Fruit fly (Drosophila melanogaster) whole organism, adult: ENCODE measurements around the gene CG7156.

Experiments used
- CG11617 ChIP-seq: fragments of 200-800 bp; sonication (Bioruptor generic); optimal IDR thresholded peaks from 2 replicates; lab custom pipeline; 2017; ENCODE audit warnings: mild to moderate bottlenecking, missing biosample characterization, missing genetic modification reagents, missing genetic modification characterization
- CG12768 ChIP-seq: fragments of 200-800 bp; sonication (Bioruptor generic); optimal IDR thresholded peaks from 2 replicates; lab custom pipeline; 2017; ENCODE audit warnings: missing biosample characterization, missing genetic modification characterization, mild to moderate bottlenecking, moderate library complexity, missing genetic modification reagents
- CG14711 ChIP-seq: fragments of 200-800 bp; sonication (Bioruptor generic); optimal IDR thresholded peaks from 2 replicates; lab custom pipeline; 2018; ENCODE audit warnings: missing biosample characterization, mild to moderate bottlenecking, missing genetic modification characterization, moderate library complexity
- CG1620 ChIP-seq: fragments of 200-800 bp; sonication (Bioruptor generic); optimal IDR thresholded peaks from 2 replicates; lab custom pipeline; 2016; ENCODE audit warnings: missing biosample characterization, missing genetic modification characterization
- CG33017 ChIP-seq: fragments of 200-800 bp; sonication (Bioruptor generic); optimal IDR thresholded peaks from 2 replicates; lab custom pipeline; 2018; ENCODE audit warnings: missing biosample characterization, mild to moderate bottlenecking, missing genetic modification characterization, moderate library complexity
- CG5204 ChIP-seq: fragments of 200-800 bp; sonication (Bioruptor generic); optimal IDR thresholded peaks from 2 replicates; lab custom pipeline; 2016; ENCODE audit warnings: missing biosample characterization, missing genetic modification characterization
- CG7045 ChIP-seq: fragments of 200-800 bp; sonication (Bioruptor generic); optimal IDR thresholded peaks from 2 replicates; lab custom pipeline; 2017; ENCODE audit warnings: missing biosample characterization, mild to moderate bottlenecking, missing genetic modification characterization
- CG7101 ChIP-seq: fragments of 200-800 bp; sonication (Bioruptor generic); optimal IDR thresholded peaks from 2 replicates; lab custom pipeline; 2018; ENCODE audit warnings: missing biosample characterization, mild to moderate bottlenecking, missing genetic modification characterization, moderate library complexity
- Clk ChIP-seq: fragments of 200-800 bp; sonication (Bioruptor generic); optimal IDR thresholded peaks from 2 replicates; lab custom pipeline; 2017; ENCODE audit warnings: missing biosample characterization, missing genetic modification characterization
- Crg-1 ChIP-seq: fragments of 200-800 bp; sonication (Bioruptor generic); optimal IDR thresholded peaks from 2 replicates; lab custom pipeline; 2016; ENCODE audit warnings: missing biosample characterization, missing genetic modification characterization
- Hr96 ChIP-seq: fragments of 200-800 bp; sonication (Bioruptor generic); optimal IDR thresholded peaks from 2 replicates; lab custom pipeline; 2016; ENCODE audit warnings: missing biosample characterization, missing genetic modification characterization
- Mnt ChIP-seq: fragments of 200-800 bp; sonication (Bioruptor generic); optimal IDR thresholded peaks from 2 replicates; lab custom pipeline; 2016; ENCODE audit warnings: missing biosample characterization, mild to moderate bottlenecking, missing genetic modification characterization
- bab1 ChIP-seq: fragments of 200-800 bp; sonication (Bioruptor generic); optimal IDR thresholded peaks from 3 replicates; lab custom pipeline; 2019; ENCODE audit warnings: missing biosample characterization, mild to moderate bottlenecking, missing genetic modification characterization, moderate library complexity
- cic ChIP-seq: fragments of 200-800 bp; sonication (Bioruptor generic); optimal IDR thresholded peaks from 2 replicates; lab custom pipeline; 2017; ENCODE audit warnings: missing biosample characterization, mild to moderate bottlenecking, missing genetic modification characterization, moderate library complexity
- cnc ChIP-seq, 2 experiments: fragments of >200 bp; optimal IDR thresholded peaks; 2 replicates each; lab custom pipeline; 2017
- kay ChIP-seq: fragments of 200-800 bp; sonication (Bioruptor generic); peaks from one replicate; lab custom pipeline; 2016; ENCODE audit warnings: missing biosample characterization, missing genetic modification characterization, borderline replicate concordance
- ovo ChIP-seq: fragments of 200-800 bp; sonication (Bioruptor generic); optimal IDR thresholded peaks from 2 replicates; lab custom pipeline; 2016; ENCODE audit warnings: missing biosample characterization, missing genetic modification characterization
- pad ChIP-seq: fragments of 200-800 bp; sonication (Bioruptor generic); optimal IDR thresholded peaks from 3 replicates; lab custom pipeline; 2017; ENCODE audit warnings: missing biosample characterization, missing genetic modification characterization, mild to moderate bottlenecking, moderate library complexity, missing genetic modification reagents
- tj ChIP-seq: fragments of 200-800 bp; sonication (Bioruptor generic); optimal IDR thresholded peaks from 3 replicates; lab custom pipeline; 2017; ENCODE audit warnings: missing biosample characterization, mild to moderate bottlenecking, missing genetic modification characterization, moderate library complexity
- toe ChIP-seq: fragments of 200-800 bp; sonication (Bioruptor generic); optimal IDR thresholded peaks from 2 replicates; lab custom pipeline; 2016; ENCODE audit warnings: missing biosample characterization, missing genetic modification characterization

Gene CG7156

DNA sequence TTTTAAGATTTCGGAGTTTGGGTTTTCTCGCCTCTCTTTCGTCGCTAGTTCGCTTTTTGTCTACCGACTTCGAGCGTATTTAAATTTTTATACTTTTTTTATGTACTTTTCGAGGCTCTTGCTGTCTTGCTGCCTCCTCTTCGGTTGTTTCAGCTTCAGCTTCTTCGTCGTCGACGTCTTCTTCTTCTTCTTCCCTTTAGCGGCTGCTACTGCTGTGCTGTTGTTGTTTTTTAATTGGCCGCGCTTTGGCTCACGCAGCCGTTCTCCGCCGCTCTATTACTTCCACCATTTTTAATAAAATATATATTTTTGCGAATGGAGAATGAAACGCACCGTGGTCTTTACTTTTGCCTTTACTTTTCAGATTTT, 45.4 kb downstream of the CG7156 start:
- no peak for TF ChIP-seq toe
- no peak for TF ChIP-seq Hr96 (GFP tag; lab: Kevin White, UChicago)
- no peak for TF ChIP-seq tj
- no peak for TF ChIP-seq kay (GFP tag; lab: Kevin White, UChicago)
- no peak for TF ChIP-seq bab1 (GFP tag; lab: Kevin White, UChicago)
- TF ChIP-seq CG7101 (tag; lab: Kevin White, UChicago), result no peak

DNA sequence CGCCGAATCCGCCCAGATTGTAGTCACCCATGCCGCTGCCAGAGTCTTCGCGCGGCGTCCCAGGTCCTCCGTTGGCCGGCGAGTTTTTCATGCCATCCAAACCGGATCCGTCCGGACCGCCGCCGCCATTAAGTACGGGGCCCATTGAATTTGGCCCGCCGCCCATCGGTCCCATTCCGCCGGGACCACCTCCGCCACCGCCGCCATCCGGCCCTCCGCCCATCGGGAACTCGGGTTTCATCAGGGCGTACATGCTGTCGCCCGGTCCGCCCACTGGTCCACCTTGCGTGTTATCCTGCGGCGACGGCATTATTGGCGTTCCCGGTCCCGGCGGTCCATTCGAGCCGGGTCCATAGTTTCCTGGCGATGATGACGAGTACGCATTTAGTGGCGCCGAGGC, 46.7 kb downstream of the CG7156 start:
- TF ChIP-seq Hr96 (GFP tag; lab: Kevin White, UChicago), result no peak
- no peak for TF ChIP-seq CG12768 (GFP tag; lab: Kevin White, UChicago)
- TF ChIP-seq toe, result no peak
- no peak for TF ChIP-seq CG7101 (tag; lab: Kevin White, UChicago)
- TF ChIP-seq cnc (optimal IDR thresholded peaks at IDR 0.05; lab: Kevin White, UChicago), result no peak
- no peak for TF ChIP-seq kay (GFP tag; lab: Kevin White, UChicago)
- no peak for TF ChIP-seq CG5204 (GFP tag; lab: Kevin White, UChicago)
- TF ChIP-seq CG1620 (GFP tag; lab: Kevin White, UChicago), result no peak
- TF ChIP-seq Mnt (GFP tag; lab: Kevin White, UChicago), result no peak
- no peak for TF ChIP-seq Crg-1
- TF ChIP-seq CG7045 (GFP tag; lab: Kevin White, UChicago), result no peak
- no peak for TF ChIP-seq CG14711 (tag; lab: Kevin White, UChicago)
- no peak for TF ChIP-seq tj
- no peak for TF ChIP-seq cic
- TF ChIP-seq CG11617 (GFP tag; lab: Kevin White, UChicago), result no peak
- TF ChIP-seq CG33017 (tag; lab: Kevin White, UChicago), result no peak
- no peak for TF ChIP-seq Clk (GFP tag; lab: Kevin White, UChicago)
- no peak for TF ChIP-seq pad
- no peak for TF ChIP-seq bab1 (GFP tag; lab: Kevin White, UChicago)
- TF ChIP-seq ovo (GFP tag; lab: Kevin White, UChicago), result no peak

DNA sequence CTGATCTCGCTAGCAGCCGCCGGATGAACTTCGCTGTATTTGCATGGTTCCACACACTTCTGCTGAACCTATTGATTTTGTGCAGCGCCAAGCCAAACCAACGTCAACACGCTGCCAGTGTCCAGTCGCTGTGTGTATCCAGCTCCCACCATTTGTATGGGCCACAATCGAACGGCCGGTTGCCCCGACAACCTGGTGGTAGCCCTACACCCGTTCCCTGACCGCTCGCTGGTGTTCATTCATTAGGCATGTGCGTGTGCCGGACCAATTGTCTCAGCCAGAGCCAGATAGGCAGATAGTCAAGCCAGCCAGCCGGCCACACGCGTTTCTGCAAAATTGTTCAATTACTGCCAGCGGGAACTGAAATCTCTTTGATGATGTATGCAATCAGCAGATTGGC, 50.1 kb downstream of the CG7156 start, which contains the start of gene CG14313:
Gene CG14313, minus strand, starts transcription at position 101 of the 400 bp plus-strand sequence.
- TF ChIP-seq kay (GFP tag; lab: Kevin White, UChicago) (no peak), cnc (optimal IDR thresholded peaks at IDR 0.05; lab: Kevin White, UChicago) (no peak), tj (no peak), CG1620 (GFP tag; lab: Kevin White, UChicago) (no peak), CG7045 (GFP tag; lab: Kevin White, UChicago) (no peak), CG14711 (tag; lab: Kevin White, UChicago) (no peak), CG5204 (GFP tag; lab: Kevin White, UChicago) (no peak), bab1 (GFP tag; lab: Kevin White, UChicago) (no peak), CG11617 (GFP tag; lab: Kevin White, UChicago) (no peak), CG7101 (tag; lab: Kevin White, UChicago) (no peak), toe (no peak), Crg-1 (no peak), cic (no peak), CG33017 (tag; lab: Kevin White, UChicago) (no peak), Clk (GFP tag; lab: Kevin White, UChicago) (no peak), CG12768 (GFP tag; lab: Kevin White, UChicago) (no peak), ovo (GFP tag; lab: Kevin White, UChicago) (no peak), Hr96 (GFP tag; lab: Kevin White, UChicago) (no peak), Mnt (GFP tag; lab: Kevin White, UChicago) (no peak), pad (no peak)
